Fruit fly (Drosophila melanogaster) whole organism, embryonic: ENCODE data around the gene CG6659.
A peak's percentile ranks its signal among the peaks of the same experiment; 100 is the strongest.

Source experiments
- Antp ChIP-seq: fragments of 200-800 bp; sonication (Bioruptor generic); optimal IDR thresholded peaks from 3 replicates; lab custom pipeline; 2016; ENCODE audit warnings: missing biosample characterization, missing genetic modification characterization
- CG11398 ChIP-seq: fragments of 200-800 bp; sonication (Bioruptor generic); optimal IDR thresholded peaks from 2 replicates; lab custom pipeline; 2016; ENCODE audit warnings: missing biosample characterization, missing genetic modification characterization
- CG11723 ChIP-seq: fragments of 200-800 bp; sonication (Bioruptor generic); optimal IDR thresholded peaks from 2 replicates; lab custom pipeline; 2017; ENCODE audit warnings: missing biosample characterization, mild to moderate bottlenecking, missing genetic modification characterization
- CG13287 ChIP-seq: fragments of 200-800 bp; sonication (Bioruptor generic); IDR thresholded peaks from 2 replicates; pipeline ENCODE4 v1.3.6; 2022; ENCODE audit warnings: missing biosample characterization, missing genetic modification characterization; ENCODE audit not compliant: partially characterized antibody
- CG15601 ChIP-seq: fragments of 200-800 bp; sonication (Bioruptor generic); optimal IDR thresholded peaks from 3 replicates; lab custom pipeline; 2019; ENCODE audit warnings: missing biosample characterization, mild to moderate bottlenecking, missing genetic modification characterization, moderate library complexity
- CG33213 ChIP-seq: fragments of 200-800 bp; sonication (Bioruptor generic); optimal IDR thresholded peaks from 3 replicates; lab custom pipeline; 2016; ENCODE audit warnings: missing biosample characterization, missing genetic modification characterization
- CG3407 ChIP-seq: fragments of 200-800 bp; sonication (Bioruptor generic); optimal IDR thresholded peaks from 2 replicates; lab custom pipeline; 2018; ENCODE audit warnings: missing biosample characterization, mild to moderate bottlenecking, missing genetic modification characterization
- CG34224 ChIP-seq: fragments of 200-800 bp; sonication (Bioruptor generic); IDR thresholded peaks from 3 replicates; pipeline ENCODE4 v1.3.6; 2022; ENCODE audit warnings: missing biosample characterization, missing genetic modification characterization; ENCODE audit not compliant: partially characterized antibody
- CG34376 ChIP-seq: fragments of 200-800 bp; sonication (Bioruptor generic); optimal IDR thresholded peaks from 2 replicates; lab custom pipeline; 2018; ENCODE audit warnings: missing biosample characterization, mild to moderate bottlenecking, missing genetic modification characterization
- CG5245 ChIP-seq: fragments of 200-800 bp; sonication (Bioruptor generic); optimal IDR thresholded peaks from 3 replicates; lab custom pipeline; 2016; ENCODE audit warnings: missing biosample characterization, missing genetic modification characterization
- CG7963 ChIP-seq: fragments of 200-800 bp; sonication (Bioruptor generic); IDR thresholded peaks from 3 replicates; pipeline ENCODE4 v1.3.6; 2022; ENCODE audit warnings: missing biosample characterization, missing genetic modification characterization; ENCODE audit not compliant: partially characterized antibody
- CG8478 ChIP-seq: fragments of >200 bp; optimal IDR thresholded peaks from 2 replicates; lab custom pipeline; 2018
- CG9609 ChIP-seq: fragments of 200-800 bp; sonication (Bioruptor generic); optimal IDR thresholded peaks from 3 replicates; lab custom pipeline; 2016; ENCODE audit warnings: missing biosample characterization, missing genetic modification characterization
- CoRest ChIP-seq: fragments of 200-800 bp; sonication (Bioruptor generic); optimal IDR thresholded peaks from 3 replicates; lab custom pipeline; 2018; ENCODE audit warnings: missing biosample characterization, mild to moderate bottlenecking, missing genetic modification characterization, moderate library complexity
- Dll ChIP-seq: fragments of 200-800 bp; sonication (Bioruptor generic); IDR thresholded peaks from 4 replicates; pipeline ENCODE4 v1.3.6; 2022; ENCODE audit warnings: missing biosample characterization, missing genetic modification characterization; ENCODE audit not compliant: partially characterized antibody
- Dref ChIP-seq: fragments of 200-800 bp; sonication (Bioruptor generic); IDR thresholded peaks from 2 replicates; pipeline ENCODE4 v1.3.6; 2022; ENCODE audit warnings: missing biosample characterization, missing genetic modification characterization
- E2f2 ChIP-seq: fragments of 200-800 bp; sonication (Bioruptor generic); IDR thresholded peaks from 2 replicates; pipeline ENCODE4 v1.3.6; 2022; ENCODE audit warnings: missing biosample characterization, missing genetic modification characterization
- Fer2 ChIP-seq: fragments of 200-800 bp; sonication (Bioruptor generic); optimal IDR thresholded peaks from 2 replicates; lab custom pipeline; 2018; ENCODE audit warnings: missing biosample characterization, mild to moderate bottlenecking, missing genetic modification characterization, moderate library complexity
- Fer3 ChIP-seq: fragments of 200-800 bp; sonication (Bioruptor generic); optimal IDR thresholded peaks from 2 replicates; lab custom pipeline; 2018; ENCODE audit warnings: missing biosample characterization, mild to moderate bottlenecking, missing genetic modification characterization, moderate library complexity
- HLH4C ChIP-seq: fragments of 200-800 bp; sonication (Bioruptor generic); IDR thresholded peaks from 3 replicates; pipeline ENCODE4 v1.3.6; 2022; ENCODE audit warnings: missing biosample characterization, missing genetic modification characterization; ENCODE audit not compliant: partially characterized antibody
- Lhr ChIP-seq: fragments of 200-800 bp; sonication (Bioruptor generic); optimal IDR thresholded peaks from 3 replicates; lab custom pipeline; 2017; ENCODE audit warnings: mild to moderate bottlenecking, missing biosample characterization, missing genetic modification reagents, missing genetic modification characterization
- MBD-R2 ChIP-seq: fragments of 200-800 bp; sonication (Bioruptor generic); IDR thresholded peaks from 2 replicates; pipeline ENCODE4 v1.3.6; 2022; ENCODE audit warnings: missing biosample characterization, missing genetic modification characterization
- MESR4 ChIP-seq: fragments of 200-800 bp; sonication (Bioruptor generic); optimal IDR thresholded peaks from 2 replicates; lab custom pipeline; 2018; ENCODE audit warnings: missing biosample characterization, mild to moderate bottlenecking, missing genetic modification characterization, moderate library complexity
- Med ChIP-seq: fragments of 200-800 bp; sonication (Bioruptor generic); peaks from one replicate; lab custom pipeline; 2016; ENCODE audit warnings: missing biosample characterization, missing genetic modification characterization, mild to moderate bottlenecking, inconsistent platforms, moderate library complexity
- Myb ChIP-seq: fragments of 200-800 bp; sonication (Bioruptor generic); optimal IDR thresholded peaks from 2 replicates; lab custom pipeline; 2016; ENCODE audit warnings: missing biosample characterization, missing genetic modification characterization
- Opbp ChIP-seq: fragments of 200-800 bp; sonication (Bioruptor generic); IDR thresholded peaks from 3 replicates; pipeline ENCODE4 v1.3.6; 2022; ENCODE audit warnings: missing biosample characterization, missing genetic modification characterization; ENCODE audit not compliant: partially characterized antibody
- Poxn ChIP-seq: fragments of 200-800 bp; sonication (Bioruptor generic); IDR thresholded peaks from 2 replicates; pipeline ENCODE4 v1.3.6; 2022; ENCODE audit warnings: missing biosample characterization, missing genetic modification characterization
- Sry-δ ChIP-seq: fragments of 200-800 bp; sonication (Bioruptor generic); optimal IDR thresholded peaks from 2 replicates; lab custom pipeline; 2016; ENCODE audit warnings: missing biosample characterization, missing genetic modification characterization
- ato ChIP-seq: fragments of 200-800 bp; sonication (Bioruptor generic); IDR thresholded peaks from 2 replicates; pipeline ENCODE4 v1.3.6; 2022; ENCODE audit warnings: missing biosample characterization, missing genetic modification characterization; ENCODE audit not compliant: partially characterized antibody
- caup ChIP-seq: fragments of 200-800 bp; sonication (Bioruptor generic); optimal IDR thresholded peaks from 3 replicates; lab custom pipeline; 2017; ENCODE audit warnings: missing biosample characterization, mild to moderate bottlenecking, missing genetic modification characterization, moderate library complexity; ENCODE audit not compliant: severe bottlenecking
- croc ChIP-seq: fragments of 200-800 bp; sonication (Bioruptor generic); conservative IDR thresholded peaks from 3 replicates; pipeline ENCODE4 v1.3.6; 2022; ENCODE audit warnings: missing biosample characterization, missing genetic modification characterization
- danr ChIP-seq: fragments of 200-800 bp; sonication (Bioruptor generic); IDR thresholded peaks from 2 replicates; pipeline ENCODE4 v1.3.6; 2022; ENCODE audit warnings: missing biosample characterization, missing genetic modification characterization
- ewg ChIP-seq: fragments of 200-800 bp; sonication (Bioruptor generic); optimal IDR thresholded peaks from 3 replicates; lab custom pipeline; 2017; ENCODE audit warnings: mild to moderate bottlenecking, missing biosample characterization, missing genetic modification reagents, missing genetic modification characterization
- exex ChIP-seq: fragments of 200-800 bp; sonication (Bioruptor generic); optimal IDR thresholded peaks from 4 replicates; lab custom pipeline; 2018; ENCODE audit warnings: missing biosample characterization, mild to moderate bottlenecking, missing genetic modification characterization, moderate library complexity
- gsb ChIP-seq: fragments of 200-800 bp; sonication (Bioruptor generic); IDR thresholded peaks from 2 replicates; pipeline ENCODE4 v1.3.6; 2022; ENCODE audit warnings: missing biosample characterization, missing genetic modification characterization
- gt ChIP-seq: fragments of 200-800 bp; sonication (Bioruptor generic); IDR thresholded peaks from 2 replicates; pipeline ENCODE4 v1.3.6; 2022; ENCODE audit warnings: missing biosample characterization, missing genetic modification characterization
- inv ChIP-seq: fragments of 200-800 bp; sonication (Bioruptor generic); IDR thresholded peaks from 2 replicates; pipeline ENCODE4 v1.3.6; 2022; ENCODE audit warnings: missing biosample characterization, missing genetic modification characterization; ENCODE audit not compliant: partially characterized antibody
- nerfin-2 ChIP-seq: fragments of 200-800 bp; sonication (Bioruptor generic); IDR thresholded peaks from 2 replicates; pipeline ENCODE4 v1.3.6; 2022; ENCODE audit warnings: missing biosample characterization, missing genetic modification characterization; ENCODE audit not compliant: partially characterized antibody
- nmo ChIP-seq: fragments of 200-800 bp; sonication (Bioruptor generic); optimal IDR thresholded peaks from 2 replicates; lab custom pipeline; 2018; ENCODE audit warnings: missing biosample characterization, mild to moderate bottlenecking, missing genetic modification characterization, moderate library complexity
- nom ChIP-seq: fragments of 200-800 bp; sonication (Bioruptor generic); optimal IDR thresholded peaks from 2 replicates; lab custom pipeline; 2017; ENCODE audit warnings: missing biosample characterization, missing genetic modification characterization, mild to moderate bottlenecking, moderate library complexity, missing genetic modification reagents
- otp ChIP-seq: fragments of 200-800 bp; sonication (Bioruptor generic); IDR thresholded peaks from 3 replicates; pipeline ENCODE4, ENCODE4 v1.3.6; 2022; ENCODE audit warnings: missing biosample characterization, missing genetic modification characterization
- prd ChIP-seq, 3 experiments: fragments of >200 bp in 2 of 3; fragments of 200-800 bp in 1 of 3; sonication (Bioruptor generic) in 1 of 3; optimal IDR thresholded peaks in 2 of 3; IDR thresholded peaks in 1 of 3; 2 replicates in 2 of 3; 3 replicates in 1 of 3; pipeline versions ENCODE4 v1.3.6 to Lab custom; 2017 to 2022; ENCODE audit warnings: missing biosample characterization in 1 of 3, missing genetic modification characterization in 1 of 3
- psq ChIP-seq: fragments of 200-800 bp; sonication (Bioruptor generic); optimal IDR thresholded peaks from 2 replicates; lab custom pipeline; 2017; ENCODE audit warnings: missing biosample characterization, missing genetic modification characterization
- sens ChIP-seq: fragments of 200-800 bp; sonication (Bioruptor generic); peaks from one replicate; lab custom pipeline; 2016; ENCODE audit warnings: missing biosample characterization, missing genetic modification characterization
- tna ChIP-seq: fragments of 200-800 bp; sonication (Bioruptor generic); IDR thresholded peaks from 2 replicates; pipeline ENCODE4 v1.3.6; 2022; ENCODE audit warnings: missing biosample characterization, missing genetic modification characterization; ENCODE audit not compliant: partially characterized antibody
- toy ChIP-seq: fragments of 200-800 bp; sonication (Bioruptor generic); IDR thresholded peaks from 2 replicates; pipeline ENCODE4 v1.3.6; 2022; ENCODE audit warnings: missing biosample characterization, missing genetic modification characterization
- unpg ChIP-seq: fragments of 200-800 bp; sonication (Bioruptor generic); optimal IDR thresholded peaks from 3 replicates; lab custom pipeline; 2018; ENCODE audit warnings: missing biosample characterization, mild to moderate bottlenecking, missing genetic modification characterization, moderate library complexity
- vnd ChIP-seq: fragments of 200-800 bp; sonication (Bioruptor generic); IDR thresholded peaks from 3 replicates; pipeline ENCODE4 v1.3.6; 2022; ENCODE audit warnings: missing biosample characterization, missing genetic modification characterization; ENCODE audit not compliant: partially characterized antibody
- wek ChIP-seq: fragments of 200-800 bp; sonication (Bioruptor generic); optimal IDR thresholded peaks from 3 replicates; lab custom pipeline; 2018; ENCODE audit warnings: missing biosample characterization, mild to moderate bottlenecking, missing genetic modification characterization, moderate library complexity

Gene CG6659

DNA sequence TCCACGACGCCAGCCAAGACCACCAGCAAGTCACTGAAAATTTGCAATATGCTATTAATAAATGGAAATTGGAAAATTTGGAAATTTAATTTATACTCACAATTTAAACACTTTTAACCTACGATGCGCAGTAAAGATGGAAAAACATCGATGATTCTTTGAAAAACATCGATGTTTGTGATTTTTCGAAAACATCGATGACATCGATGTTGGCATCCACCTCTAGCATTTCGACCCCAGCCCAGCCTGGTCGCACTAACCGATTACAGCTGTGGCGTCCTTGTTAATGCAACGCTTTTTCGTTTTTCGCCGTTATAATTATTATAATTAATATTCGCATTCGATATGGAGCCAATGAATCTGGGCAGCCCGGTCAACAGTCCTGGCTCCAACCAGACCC is 9.1 kb downstream of the CG6659 start, which contains the start of gene Nup35 (continued):
- TF ChIP-seq Med (GFP tag; lab: Kevin White, UChicago) (peak; percentile 49), CG8478 (lab: Kevin White, UChicago) (no peak), Opbp (GFP tag; lab: Robert Waterston, UW) (peak; percentile 77; the same call in 2 of the 3 replicates), CoRest (peak; percentile 34), MESR4 (GFP tag; lab: Kevin White, UChicago) (peak; percentile 48), Antp (no peak), nmo (peak; percentile 0), tna (GFP tag; lab: Robert Waterston, UW) (peak; percentile 66), gsb (GFP tag; lab: Robert Waterston, UW) (no peak), Myb (GFP tag; lab: Kevin White, UChicago) (peak; percentile 60), CG7963 (GFP tag; lab: Robert Waterston, UW) (peak; percentile 74; the same call in 2 of the 3 replicates), Dll (peak; percentile 80), CG5245 (GFP tag; lab: Kevin White, UChicago) (no peak), prd (optimal IDR thresholded peaks at IDR 0.05; lab: Kevin White, UChicago) (no peak), prd (GFP tag; IDR thresholded peaks at IDR 0.05; lab: Robert Waterston, UW) (no peak), HLH4C (GFP tag; lab: Robert Waterston, UW) (peak; percentile 76), exex (tag; lab: Kevin White, UChicago) (no peak), nom (GFP tag; lab: Kevin White, UChicago) (no peak), E2f2 (GFP tag; lab: Robert Waterston, UW) (no peak), Sry-δ (GFP tag; lab: Kevin White, UChicago) (peak; percentile 77), caup (GFP tag; lab: Kevin White, UChicago) (no peak), vnd (GFP tag; lab: Robert Waterston, UW) (peak; percentile 63), ewg (GFP tag; lab: Kevin White, UChicago) (no peak), Fer3 (tag; lab: Kevin White, UChicago) (no peak), Dref (GFP tag; lab: Robert Waterston, UW) (peak; percentile 85), nerfin-2 (GFP tag; lab: Robert Waterston, UW) (peak; percentile 49), CG11723 (GFP tag; lab: Kevin White, UChicago) (no peak), MBD-R2 (GFP tag; lab: Robert Waterston, UW) (peak; percentile 57), psq (no peak), CG3407 (GFP tag; lab: Kevin White, UChicago) (no peak), toy (GFP tag; lab: Robert Waterston, UW) (no peak), gt (no peak), CG33213 (GFP tag; lab: Kevin White, UChicago) (no peak), croc (GFP tag; lab: Robert Waterston, UW) (no peak), otp (GFP tag; lab: Robert Waterston, UW) (no peak), CG34224 (GFP tag; lab: Robert Waterston, UW) (peak; percentile 72), inv (GFP tag; lab: Robert Waterston, UW) (peak; percentile 62), CG34376 (no peak), danr (GFP tag; lab: Robert Waterston, UW) (no peak), Lhr (GFP tag; lab: Kevin White, UChicago) (peak; percentile 43), ato (GFP tag; lab: Robert Waterston, UW) (peak; percentile 56), Fer2 (tag; lab: Kevin White, UChicago) (no peak), Poxn (GFP tag; lab: Robert Waterston, UW) (no peak), CG13287 (GFP tag; lab: Robert Waterston, UW) (peak; percentile 75), CG9609 (GFP tag; lab: Kevin White, UChicago) (no peak), sens (GFP tag; lab: Kevin White, UChicago) (peak; percentile 36), wek (GFP tag; lab: Kevin White, UChicago) (no peak), unpg (GFP tag; lab: Kevin White, UChicago) (no peak), CG11398 (no peak), CG15601 (tag; lab: Kevin White, UChicago) (no peak)
